Fruit fly (Drosophila melanogaster): ENCODE data around the gene RpS28-like.

DNA sequence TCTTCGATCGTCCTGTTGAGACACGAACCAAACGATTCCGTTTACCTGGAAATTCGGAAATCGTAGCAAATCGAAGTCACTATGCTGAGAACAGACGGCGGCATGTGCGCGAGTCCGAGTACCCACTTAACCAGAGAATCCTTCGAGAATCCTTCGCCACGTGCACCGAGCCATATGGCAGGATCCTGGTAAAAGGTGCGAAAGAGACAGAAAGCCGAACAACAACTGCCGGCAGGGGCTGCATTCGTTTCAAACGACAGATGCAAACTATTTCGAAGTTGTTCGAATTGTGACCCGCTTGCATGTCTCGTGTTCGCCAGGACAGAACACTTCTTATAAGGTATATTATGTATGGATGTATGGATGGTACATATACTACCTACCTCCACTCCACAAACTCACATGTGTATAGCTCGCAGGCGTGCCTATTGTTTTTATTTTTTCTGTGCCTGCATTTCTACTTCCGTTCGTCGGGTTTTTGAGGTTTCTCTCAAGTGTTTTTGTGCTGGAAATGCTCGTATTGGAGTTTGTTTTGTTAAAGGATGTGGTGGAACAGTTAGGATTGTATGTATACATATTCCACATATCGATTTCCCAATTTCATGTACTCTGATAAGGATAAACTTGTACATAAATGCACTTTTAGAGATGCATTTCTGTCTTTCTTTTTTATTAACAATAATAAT lies 17.9 kb downstream of the RpS28-like start:
- TF ChIP-seq psq (optimal IDR thresholded peaks at IDR 0.05) (no peak), insv (optimal IDR thresholded peaks at IDR 0.05) (no peak), h (optimal IDR thresholded peaks at IDR 0.05) (no peak), Myc (optimal IDR thresholded peaks at IDR 0.05) (no peak), ttk (optimal IDR thresholded peaks at IDR 0.05) (no peak)
